Worm (Caenorhabditis elegans) whole organism, late embryonic: ENCODE results near the gene R04A9.7.

ENCODE experiments used
- C38D4.7 ChIP-seq: fragments of 200-800 bp; sonication (Bioruptor generic); optimal IDR thresholded peaks from 2 replicates; lab custom pipeline; 2018; ENCODE audit warnings: mild to moderate bottlenecking, missing genetic modification characterization, moderate library complexity, missing compliant biosample characterization
- K09A11.1 ChIP-seq: sonication (generic microtip); optimal IDR thresholded peaks from 2 replicates; lab custom pipeline; 2017; ENCODE audit warnings: antibody characterized with exemption, mild to moderate bottlenecking, missing genetic modification characterization, missing compliant biosample characterization; ENCODE audit not compliant: insufficient read depth
- T23F11.4 ChIP-seq: fragments of 200-800 bp; sonication (Bioruptor generic); optimal IDR thresholded peaks from 2 replicates; lab custom pipeline; 2018; ENCODE audit warnings: mild to moderate bottlenecking, missing genetic modification characterization, missing compliant biosample characterization
- Y22D7AL.16 ChIP-seq: sonication (generic microtip); optimal IDR thresholded peaks from 2 replicates; lab custom pipeline; 2016; ENCODE audit warnings: missing genetic modification characterization, missing compliant biosample characterization
- ahr-1 ChIP-seq: sonication (generic microtip); optimal IDR thresholded peaks from 2 replicates; lab custom pipeline; 2016; ENCODE audit warnings: missing genetic modification characterization, missing compliant biosample characterization
- ceh-18 ChIP-seq: sonication (generic microtip); optimal IDR thresholded peaks from 2 replicates; lab custom pipeline; 2016; ENCODE audit warnings: missing genetic modification characterization, missing compliant biosample characterization
- ceh-19 ChIP-seq: fragments of 200-800 bp; sonication (Bioruptor generic); optimal IDR thresholded peaks from 2 replicates; lab custom pipeline; 2018; ENCODE audit warnings: mild to moderate bottlenecking, missing genetic modification characterization, missing compliant biosample characterization
- ceh-2 ChIP-seq: sonication (generic microtip); optimal IDR thresholded peaks from 2 replicates; lab custom pipeline; 2016; ENCODE audit warnings: missing genotype, missing genetic modification characterization, missing compliant biosample characterization
- ceh-22 ChIP-seq: sonication (generic microtip); optimal IDR thresholded peaks from 2 replicates; lab custom pipeline; 2017; ENCODE audit warnings: missing biosample characterization, missing genetic modification characterization
- ceh-31 ChIP-seq: sonication (generic microtip); optimal IDR thresholded peaks from 2 replicates; lab custom pipeline; 2016; ENCODE audit warnings: missing genetic modification characterization, missing compliant biosample characterization
- ceh-34 ChIP-seq: sonication (generic microtip); optimal IDR thresholded peaks from 2 replicates; lab custom pipeline; 2016; ENCODE audit warnings: mild to moderate bottlenecking, missing genetic modification characterization, missing compliant biosample characterization
- ceh-45 ChIP-seq: fragments of 200-800 bp; sonication (Bioruptor generic); IDR thresholded peaks from 2 replicates; pipeline ENCODE4 v1.3.6; 2022; ENCODE audit warnings: missing genetic modification reagents, missing genetic modification characterization, missing compliant biosample characterization
- ceh-48 ChIP-seq: sonication (generic microtip); optimal IDR thresholded peaks from 2 replicates; lab custom pipeline; 2016; ENCODE audit warnings: missing genetic modification characterization, inconsistent platforms, missing compliant biosample characterization
- ceh-6 ChIP-seq: fragments of 200-800 bp; sonication (Bioruptor generic); optimal IDR thresholded peaks from 2 replicates; lab custom pipeline; 2018; ENCODE audit warnings: mild to moderate bottlenecking, missing genetic modification characterization, missing compliant biosample characterization
- ceh-9 ChIP-seq: sonication (generic microtip); optimal IDR thresholded peaks from 2 replicates; lab custom pipeline; 2016; ENCODE audit warnings: mild to moderate bottlenecking, missing genetic modification characterization, inconsistent platforms, missing compliant biosample characterization
- che-1 ChIP-seq: sonication (generic microtip); optimal IDR thresholded peaks from 2 replicates; lab custom pipeline; 2016; ENCODE audit warnings: mild to moderate bottlenecking, missing genetic modification characterization, missing compliant biosample characterization
- dmd-4 ChIP-seq: sonication (generic microtip); optimal IDR thresholded peaks from 2 replicates; lab custom pipeline; 2016; ENCODE audit warnings: borderline replicate concordance, missing genetic modification characterization, missing compliant biosample characterization
- dve-1 ChIP-seq: sonication (generic microtip); optimal IDR thresholded peaks from 2 replicates; lab custom pipeline; 2017; ENCODE audit warnings: antibody characterized with exemption, mild to moderate bottlenecking, missing genetic modification characterization, missing compliant biosample characterization
- elt-2 ChIP-seq: sonication (generic microtip); optimal IDR thresholded peaks from 2 replicates; lab custom pipeline; 2016; ENCODE audit warnings: missing genetic modification reagents, missing genetic modification characterization, missing compliant biosample characterization
- elt-4 ChIP-seq: sonication (generic microtip); optimal IDR thresholded peaks from 2 replicates; lab custom pipeline; 2016; ENCODE audit warnings: missing genetic modification characterization, missing compliant biosample characterization
- eyg-1 ChIP-seq: sonication (generic microtip); optimal IDR thresholded peaks from 2 replicates; lab custom pipeline; 2016; ENCODE audit warnings: missing genotype, missing genetic modification characterization, missing compliant biosample characterization
- fax-1 ChIP-seq: sonication (generic microtip); optimal IDR thresholded peaks from 2 replicates; lab custom pipeline; 2016; ENCODE audit warnings: missing genotype, missing genetic modification characterization, missing compliant biosample characterization
- fkh-10 ChIP-seq: fragments of 150-350 bp; optimal IDR thresholded peaks from 2 replicates; lab custom pipeline; 2014; ENCODE audit warnings: missing biosample characterization, missing genetic modification reagents, missing genetic modification characterization
- fkh-6 ChIP-seq: sonication (generic microtip); optimal IDR thresholded peaks from 2 replicates; lab custom pipeline; 2016; ENCODE audit warnings: missing genetic modification characterization, missing compliant biosample characterization
- hlh-13 ChIP-seq: fragments of 200-800 bp; sonication (Bioruptor generic); optimal IDR thresholded peaks from 2 replicates; lab custom pipeline; 2018; ENCODE audit warnings: mild to moderate bottlenecking, missing genetic modification characterization, missing compliant biosample characterization
- hlh-15 ChIP-seq: sonication (generic microtip); optimal IDR thresholded peaks from 2 replicates; lab custom pipeline; 2016; ENCODE audit warnings: missing genetic modification characterization, missing compliant biosample characterization
- hlh-30 ChIP-seq: sonication (generic microtip); optimal IDR thresholded peaks from 2 replicates; lab custom pipeline; 2017; ENCODE audit warnings: antibody characterized with exemption, missing genetic modification characterization, missing compliant biosample characterization; ENCODE audit not compliant: insufficient read depth
- hlh-6 ChIP-seq: sonication (generic microtip); optimal IDR thresholded peaks from 2 replicates; lab custom pipeline; 2016; ENCODE audit warnings: missing genotype, missing genetic modification characterization, missing compliant biosample characterization
- hlh-8 ChIP-seq: sonication (generic microtip); optimal IDR thresholded peaks from 2 replicates; lab custom pipeline; 2016; ENCODE audit warnings: missing genotype, missing genetic modification characterization, missing compliant biosample characterization
- lim-6 ChIP-seq: sonication (generic microtip); optimal IDR thresholded peaks from 2 replicates; lab custom pipeline; 2016; ENCODE audit warnings: missing genetic modification characterization, missing compliant biosample characterization
- lin-11 ChIP-seq: fragments of 200-800 bp; sonication (Bioruptor generic); optimal IDR thresholded peaks from 2 replicates; lab custom pipeline; 2018; ENCODE audit warnings: mild to moderate bottlenecking, missing genetic modification characterization, missing compliant biosample characterization
- mec-3 ChIP-seq: sonication (generic microtip); optimal IDR thresholded peaks from 2 replicates; lab custom pipeline; 2016; ENCODE audit warnings: borderline replicate concordance, missing genetic modification characterization, missing compliant biosample characterization
- nhr-232 ChIP-seq: sonication (generic microtip); optimal IDR thresholded peaks from 2 replicates; lab custom pipeline; 2016; ENCODE audit warnings: missing genetic modification characterization, missing compliant biosample characterization
- npax-4 ChIP-seq: sonication (generic microtip); optimal IDR thresholded peaks from 2 replicates; lab custom pipeline; 2016; ENCODE audit warnings: missing genetic modification characterization, missing compliant biosample characterization
- odd-2 ChIP-seq: sonication (generic microtip); optimal IDR thresholded peaks from 2 replicates; lab custom pipeline; 2017; ENCODE audit warnings: antibody characterized with exemption, mild to moderate bottlenecking, missing genetic modification characterization, missing compliant biosample characterization
- pax-1 ChIP-seq: fragments of 150-350 bp; optimal IDR thresholded peaks from 2 replicates; lab custom pipeline; 2014; ENCODE audit warnings: missing biosample characterization, missing genetic modification characterization
- pha-2 ChIP-seq: sonication (generic microtip); optimal IDR thresholded peaks from 2 replicates; lab custom pipeline; 2017; ENCODE audit warnings: mild to moderate bottlenecking, missing genetic modification characterization, missing compliant biosample characterization
- pha-4 ChIP-seq: fragments of 150-350 bp; optimal IDR thresholded peaks from 2 replicates; lab custom pipeline; 2018; ENCODE audit warnings: missing biosample characterization, missing genetic modification reagents, missing genetic modification characterization
- pqm-1 ChIP-seq: sonication (generic microtip); optimal IDR thresholded peaks from 2 replicates; lab custom pipeline; 2016; ENCODE audit warnings: missing genetic modification characterization, missing compliant biosample characterization
- pros-1 ChIP-seq: fragments of 150-350 bp; optimal IDR thresholded peaks from 2 replicates; lab custom pipeline; 2014; ENCODE audit warnings: missing biosample characterization, missing genetic modification reagents, missing genetic modification characterization
- ref-2 ChIP-seq: sonication (generic microtip); optimal IDR thresholded peaks from 2 replicates; lab custom pipeline; 2016; ENCODE audit warnings: missing genetic modification characterization, missing compliant biosample characterization
- rnt-1 ChIP-seq: sonication (generic microtip); optimal IDR thresholded peaks from 2 replicates; lab custom pipeline; 2016; ENCODE audit warnings: missing genetic modification characterization, missing compliant biosample characterization
- sdc-2 ChIP-seq: sonication (generic microtip); optimal IDR thresholded peaks from 2 replicates; lab custom pipeline; 2016; ENCODE audit warnings: missing genotype, missing genetic modification characterization, missing compliant biosample characterization
- sox-4 ChIP-seq: sonication (generic microtip); optimal IDR thresholded peaks from 2 replicates; lab custom pipeline; 2017; ENCODE audit warnings: mild to moderate bottlenecking, missing genetic modification characterization, inconsistent platforms, missing compliant biosample characterization
- syd-9 ChIP-seq: sonication (generic microtip); optimal IDR thresholded peaks from 2 replicates; lab custom pipeline; 2016; ENCODE audit warnings: mild to moderate bottlenecking, missing genetic modification characterization, moderate library complexity, missing compliant biosample characterization
- tbx-2 ChIP-seq: sonication (generic microtip); optimal IDR thresholded peaks from 2 replicates; lab custom pipeline; 2016; ENCODE audit warnings: missing genetic modification characterization, missing compliant biosample characterization
- tbx-7 ChIP-seq: sonication (generic microtip); optimal IDR thresholded peaks from 2 replicates; lab custom pipeline; 2016; ENCODE audit warnings: missing genotype, missing genetic modification characterization, missing compliant biosample characterization
- ttx-3 ChIP-seq: sonication (generic microtip); optimal IDR thresholded peaks from 2 replicates; lab custom pipeline; 2016; ENCODE audit warnings: missing genetic modification reagents, missing genetic modification characterization, missing compliant biosample characterization
- unc-42 ChIP-seq: sonication (generic microtip); optimal IDR thresholded peaks from 2 replicates; lab custom pipeline; 2016; ENCODE audit warnings: missing genotype, missing genetic modification characterization, missing compliant biosample characterization
- unc-55 ChIP-seq: sonication (generic microtip); optimal IDR thresholded peaks from 2 replicates; lab custom pipeline; 2017; ENCODE audit warnings: missing biosample characterization, missing genetic modification reagents, missing genetic modification characterization
- unc-86 ChIP-seq: sonication (generic microtip); optimal IDR thresholded peaks from 2 replicates; lab custom pipeline; 2016; ENCODE audit warnings: missing genetic modification characterization, missing compliant biosample characterization
- zip-5 ChIP-seq: sonication (generic microtip); optimal IDR thresholded peaks from 2 replicates; lab custom pipeline; 2016; ENCODE audit warnings: missing genetic modification characterization, missing compliant biosample characterization
- ztf-16 ChIP-seq: sonication (generic microtip); optimal IDR thresholded peaks from 2 replicates; lab custom pipeline; 2017; ENCODE audit warnings: missing genetic modification characterization, missing compliant biosample characterization

The R04A9.7 gene

ce11 chrX:353134-353669 is 41.5 kb downstream of the R04A9.7 start, which contains the start of gene sor-3:
Gene sor-3 (plus strand): TSS chrX:353619.
- TF ChIP-seq elt-4 (tag; lab: Kevin White, UChicago) (no peak), odd-2 (tag; lab: Kevin White, UChicago) (no peak), fkh-6 (tag; lab: Kevin White, UChicago) (peak; percentile 85), hlh-30 (tag; lab: Kevin White, UChicago) (peak; percentile 53), C38D4.7 (GFP tag; lab: Kevin White, UChicago) (peak; percentile 86), pha-4 (no peak), pqm-1 (tag; lab: Kevin White, UChicago) (peak; percentile 85), sdc-2 (peak; percentile 92), ceh-2 (tag; lab: Kevin White, UChicago) (peak; percentile 87), rnt-1 (tag; lab: Kevin White, UChicago) (peak; percentile 77), eyg-1 (tag; lab: Kevin White, UChicago) (peak; percentile 75), ztf-16 (tag; lab: Kevin White, UChicago) (peak; percentile 82), ref-2 (tag; lab: Kevin White, UChicago) (peak; percentile 77), ceh-31 (tag; lab: Kevin White, UChicago) (peak; percentile 76), dve-1 (peak; percentile 70), mec-3 (peak; percentile 57), ceh-48 (tag; lab: Kevin White, UChicago) (peak; percentile 81), fax-1 (peak; percentile 86), hlh-8 (peak; percentile 89), pha-2 (tag; lab: Kevin White, UChicago) (peak; percentile 86), pax-1 (tag; lab: Kevin White, UChicago) (no peak), Y22D7AL.16 (peak; percentile 89), hlh-6 (peak; percentile 76), unc-86 (tag; lab: Kevin White, UChicago) (peak; percentile 82), ceh-45 (GFP tag; lab: Robert Waterston, UW) (peak; percentile 84), fkh-10 (GFP tag; lab: Kevin White, UChicago) (no peak), T23F11.4 (GFP tag; lab: Kevin White, UChicago) (peak; percentile 84), tbx-2 (tag; lab: Kevin White, UChicago) (peak; percentile 88), pros-1 (tag; lab: Kevin White, UChicago) (peak; percentile 16), ceh-6 (peak; percentile 76), lim-6 (tag; lab: Kevin White, UChicago) (peak; percentile 54), sox-4 (peak; percentile 82), ceh-9 (peak; percentile 78), hlh-15 (tag; lab: Kevin White, UChicago) (peak; percentile 90), zip-5 (tag; lab: Kevin White, UChicago) (peak; percentile 59), unc-55 (GFP tag; lab: Kevin White, UChicago) (peak; percentile 3), ttx-3 (peak; percentile 82), elt-2 (tag; lab: Kevin White, UChicago) (peak; percentile 93), K09A11.1 (tag; lab: Kevin White, UChicago) (peak; percentile 70), syd-9 (tag; lab: Kevin White, UChicago) (peak; percentile 82), lin-11 (tag; lab: Kevin White, UChicago) (peak; percentile 86), nhr-232 (tag; lab: Kevin White, UChicago) (peak; percentile 68), ahr-1 (tag; lab: Kevin White, UChicago) (peak; percentile 77), dmd-4 (peak; percentile 86), che-1 (tag; lab: Kevin White, UChicago) (peak; percentile 88), ceh-34 (peak; percentile 82), hlh-13 (GFP tag; lab: Kevin White, UChicago) (peak; percentile 88), ceh-18 (peak; percentile 87), unc-42 (tag; lab: Kevin White, UChicago) (peak; percentile 81), ceh-19 (GFP tag; lab: Kevin White, UChicago) (peak; percentile 85), tbx-7 (peak; percentile 13), ceh-22 (tag; lab: Kevin White, UChicago) (no peak), npax-4 (tag; lab: Kevin White, UChicago) (peak; percentile 70)
